Worm (Caenorhabditis elegans): ENCODE results near the gene snu-66.

- TF ChIP-seq lsy-2 (tag; optimal IDR thresholded peaks at IDR 0.05) = no peak
- TF ChIP-seq lin-13 (tag; optimal IDR thresholded peaks at IDR 0.05) = no peak
- TF ChIP-seq nhr-76 (tag; optimal IDR thresholded peaks at IDR 0.05) = no peak
- no peak for TF ChIP-seq unc-39 (tag; optimal IDR thresholded peaks at IDR 0.05)
- TF ChIP-seq pha-4 (tag; optimal IDR thresholded peaks at IDR 0.05) = peak; percentile 47
- peak; percentile 30 for TF ChIP-seq nhr-237 (tag; optimal IDR thresholded peaks at IDR 0.05)
- TF ChIP-seq mab-5 (tag; optimal IDR thresholded peaks at IDR 0.05) = no peak
- no peak for TF ChIP-seq M03D4.4 (tag; optimal IDR thresholded peaks at IDR 0.05)
- TF ChIP-seq nhr-12 (tag; optimal IDR thresholded peaks at IDR 0.05) = no peak
- TF ChIP-seq sem-2 (GFP tag; optimal IDR thresholded peaks at IDR 0.05) = no peak
- peak; percentile 53 for TF ChIP-seq mep-1 (tag; optimal IDR thresholded peaks at IDR 0.05)
- TF ChIP-seq ham-2 (GFP tag; optimal IDR thresholded peaks at IDR 0.05) = no peak
These were observed 4.9 kb upstream of the snu-66 start, which contains the start of gene ets-6 for ce11 chrV:7580378-7580777.

Data from whole organism, mixed stage, embryonic.